Worm (Caenorhabditis elegans) whole organism, young adult: Measurements from ENCODE around the gene pho-7.

ENCODE experiments used
- B0261.1 ChIP-seq: sonication (generic microtip); optimal IDR thresholded peaks from 2 replicates; lab custom pipeline; 2016; ENCODE audit warnings: mild to moderate bottlenecking, missing genetic modification characterization, moderate library complexity, missing compliant biosample characterization
- F23B12.7 ChIP-seq: sonication (generic microtip); optimal IDR thresholded peaks from 2 replicates; lab custom pipeline; 2017; ENCODE audit warnings: missing genetic modification characterization, mild to moderate bottlenecking, missing compliant biosample characterization, antibody characterized with exemption, moderate library complexity; ENCODE audit not compliant: insufficient read depth
- F37B4.10 ChIP-seq: fragments of 200-800 bp; sonication (Bioruptor generic); IDR thresholded peaks from 2 replicates; pipeline ENCODE4 v1.3.6; 2022; ENCODE audit warnings: missing genetic modification characterization, missing compliant biosample characterization
- F39B2.1 ChIP-seq: fragments of 200-800 bp; sonication (Bioruptor generic); IDR thresholded peaks from 2 replicates; pipeline ENCODE4 v1.3.6; 2022; ENCODE audit warnings: missing genetic modification reagents, missing genetic modification characterization, missing compliant biosample characterization
- T07F8.4 ChIP-seq: sonication (generic microtip); optimal IDR thresholded peaks from 2 replicates; lab custom pipeline; 2016; ENCODE audit warnings: mild to moderate bottlenecking, missing genetic modification characterization, moderate library complexity, missing compliant biosample characterization
- Y67H2A.10 ChIP-seq: fragments of 200-800 bp; sonication (Bioruptor generic); conservative IDR thresholded peaks from 2 replicates; pipeline ENCODE4 v1.3.6; 2022; ENCODE audit warnings: missing genetic modification reagents, missing genetic modification characterization, missing compliant biosample characterization
- Y95B8A.8 ChIP-seq: fragments of 200-800 bp; sonication (Bioruptor generic); IDR thresholded peaks from 2 replicates; pipeline ENCODE4 v1.3.6; 2022; ENCODE audit warnings: missing genetic modification reagents, missing genetic modification characterization, missing compliant biosample characterization
- ama-1 ChIP-seq, 3 experiments: fragments of 150-350 bp in 1 of 3; sonication (generic microtip) in 2 of 3; optimal IDR thresholded peaks; 2 replicates each; lab custom pipeline; 2014 to 2018; ENCODE audit warnings: missing biosample characterization in 2 of 3, missing genetic modification characterization in 2 of 3, missing genetic modification reagents in 2 of 3
- aptf-2 ChIP-seq: fragments of 200-800 bp; sonication (Bioruptor generic); conservative IDR thresholded peaks from 2 replicates; pipeline ENCODE4 v1.3.6; 2022; ENCODE audit warnings: missing genetic modification reagents, missing genetic modification characterization, missing compliant biosample characterization
- athp-1 ChIP-seq: sonication (generic microtip); optimal IDR thresholded peaks from 2 replicates; lab custom pipeline; 2017; ENCODE audit warnings: mild to moderate bottlenecking, missing genetic modification characterization, missing compliant biosample characterization
- cebp-1 ChIP-seq, 2 experiments: fragments of 200-800 bp in 1 of 2; sonication (Bioruptor generic) in 1 of 2; sonication (generic microtip) in 1 of 2; IDR thresholded peaks in 1 of 2; optimal IDR thresholded peaks in 1 of 2; 2 replicates each; pipeline versions ENCODE4 v1.3.6 to Lab custom; 2017 to 2022; ENCODE audit warnings: missing compliant biosample characterization in 2 of 2, missing genetic modification characterization in 2 of 2, mild to moderate bottlenecking in 1 of 2, missing genetic modification reagents in 1 of 2, moderate library complexity in 1 of 2
- ceh-27 ChIP-seq: fragments of 200-800 bp; sonication (Bioruptor generic); optimal IDR thresholded peaks from 2 replicates; lab custom pipeline; 2018; ENCODE audit warnings: mild to moderate bottlenecking, missing genetic modification characterization, moderate library complexity, missing compliant biosample characterization
- ceh-58 ChIP-seq: fragments of 200-800 bp; sonication (Bioruptor generic); IDR thresholded peaks from 2 replicates; pipeline ENCODE4 v1.3.6; 2022; ENCODE audit warnings: missing genetic modification characterization, missing compliant biosample characterization
- chd-7 ChIP-seq: sonication (generic microtip); optimal IDR thresholded peaks from 2 replicates; lab custom pipeline; 2016; ENCODE audit warnings: mild to moderate bottlenecking, missing genetic modification characterization, moderate library complexity, missing compliant biosample characterization
- die-1 ChIP-seq: sonication (generic microtip); optimal IDR thresholded peaks from 2 replicates; lab custom pipeline; 2016; ENCODE audit warnings: missing genotype, mild to moderate bottlenecking, missing genetic modification characterization, missing compliant biosample characterization
- dox-1 ChIP-seq: fragments of 200-800 bp; sonication (Bioruptor generic); IDR thresholded peaks from 2 replicates; pipeline ENCODE4 v1.3.6; 2022; ENCODE audit warnings: missing genetic modification reagents, missing genetic modification characterization, missing compliant biosample characterization
- efl-1 ChIP-seq: fragments of 150-350 bp; optimal IDR thresholded peaks from 2 replicates; lab custom pipeline; 2014; ENCODE audit warnings: missing biosample characterization, missing genetic modification reagents, missing genetic modification characterization
- hmg-20 ChIP-seq: fragments of 200-800 bp; sonication (Bioruptor generic); IDR thresholded peaks from 2 replicates; pipeline ENCODE4 v1.3.6; 2022; ENCODE audit warnings: missing genetic modification reagents, missing genetic modification characterization, missing compliant biosample characterization
- hsf-1 ChIP-seq: fragments of 200-800 bp; sonication (Bioruptor generic); IDR thresholded peaks from 2 replicates; pipeline ENCODE4 v1.3.6; 2022; ENCODE audit warnings: missing genetic modification reagents, missing genetic modification characterization, missing compliant biosample characterization
- lag-1 ChIP-seq: fragments of 200-800 bp; sonication (Bioruptor generic); IDR thresholded peaks from 2 replicates; pipeline ENCODE4 v1.3.6; 2022; ENCODE audit warnings: missing genetic modification reagents, missing genetic modification characterization, missing compliant biosample characterization
- let-526 ChIP-seq: fragments of 200-800 bp; sonication (Bioruptor generic); IDR thresholded peaks from 2 replicates; pipeline ENCODE4 v1.3.6; 2022; ENCODE audit warnings: missing genetic modification reagents, missing genetic modification characterization, missing compliant biosample characterization
- lsl-1 ChIP-seq: fragments of 200-800 bp; sonication (Bioruptor generic); optimal IDR thresholded peaks from 2 replicates; lab custom pipeline; 2018; ENCODE audit warnings: mild to moderate bottlenecking, missing genetic modification characterization, moderate library complexity, missing compliant biosample characterization
- lsy-27 ChIP-seq: sonication (generic microtip); optimal IDR thresholded peaks from 2 replicates; lab custom pipeline; 2017; ENCODE audit warnings: missing genetic modification characterization, mild to moderate bottlenecking, missing compliant biosample characterization, antibody characterized with exemption, missing genotype, borderline replicate concordance; ENCODE audit not compliant: insufficient read depth
- madf-10 ChIP-seq: sonication (generic microtip); optimal IDR thresholded peaks from 2 replicates; lab custom pipeline; 2016; ENCODE audit warnings: mild to moderate bottlenecking, missing genetic modification characterization, missing compliant biosample characterization
- madf-3 ChIP-seq: fragments of 200-800 bp; sonication (Bioruptor generic); IDR thresholded peaks from 2 replicates; pipeline ENCODE4 v1.3.6; 2022; ENCODE audit warnings: missing genetic modification reagents, missing genetic modification characterization, missing compliant biosample characterization
- nhr-27 ChIP-seq: fragments of 200-800 bp; sonication (Bioruptor generic); optimal IDR thresholded peaks from 2 replicates; lab custom pipeline; 2018; ENCODE audit warnings: mild to moderate bottlenecking, missing genetic modification characterization, moderate library complexity, missing compliant biosample characterization
- nhr-80 ChIP-seq: sonication (generic microtip); optimal IDR thresholded peaks from 2 replicates; lab custom pipeline; 2016; ENCODE audit warnings: missing genetic modification characterization, missing compliant biosample characterization
- rec-8 ChIP-seq, 2 experiments: sonication (generic microtip); optimal IDR thresholded peaks; 2 replicates each; lab custom pipeline; 2016; ENCODE audit warnings: mild to moderate bottlenecking in 2 of 2, missing genetic modification characterization in 2 of 2, missing genetic modification reagents in 2 of 2, missing genotype in 2 of 2, missing biosample characterization in 1 of 2, missing compliant biosample characterization in 1 of 2, moderate library complexity in 1 of 2
- sea-2 ChIP-seq: fragments of 200-800 bp; sonication (Bioruptor generic); IDR thresholded peaks from 2 replicates; pipeline ENCODE4 v1.3.6; 2022; ENCODE audit warnings: missing genetic modification characterization, missing compliant biosample characterization
- snpc-3.4 ChIP-seq: sonication (generic microtip); optimal IDR thresholded peaks from 2 replicates; lab custom pipeline; 2017; ENCODE audit warnings: missing genetic modification characterization, mild to moderate bottlenecking, missing compliant biosample characterization, antibody characterized with exemption, moderate library complexity, missing genotype, missing genetic modification reagents
- somi-1 ChIP-seq: fragments of 200-800 bp; sonication (Bioruptor generic); optimal IDR thresholded peaks from 2 replicates; lab custom pipeline; 2018; ENCODE audit warnings: mild to moderate bottlenecking, missing genetic modification characterization, missing compliant biosample characterization
- tlf-1 ChIP-seq: fragments of 200-800 bp; sonication (Bioruptor generic); optimal IDR thresholded peaks from 2 replicates; lab custom pipeline; 2018; ENCODE audit warnings: mild to moderate bottlenecking, missing genetic modification characterization, missing compliant biosample characterization
- unc-62 ChIP-seq: fragments of 150-350 bp; optimal IDR thresholded peaks from 2 replicates; lab custom pipeline; 2014; ENCODE audit warnings: missing biosample characterization, missing genetic modification reagents, missing genetic modification characterization
- xnd-1 ChIP-seq: sonication (generic microtip); optimal IDR thresholded peaks from 2 replicates; lab custom pipeline; 2016; ENCODE audit warnings: missing genotype, missing genetic modification reagents, missing genetic modification characterization, missing compliant biosample characterization
- zim-3 ChIP-seq: sonication (generic microtip); optimal IDR thresholded peaks from 2 replicates; lab custom pipeline; 2017; ENCODE audit warnings: mild to moderate bottlenecking, missing genetic modification characterization, moderate library complexity, missing compliant biosample characterization
- ztf-28 ChIP-seq: fragments of 200-800 bp; sonication (Bioruptor generic); IDR thresholded peaks from 2 replicates; pipeline ENCODE4 v1.3.6; 2022; ENCODE audit warnings: missing genetic modification reagents, missing genetic modification characterization, missing compliant biosample characterization

pho-7 gene

DNA sequence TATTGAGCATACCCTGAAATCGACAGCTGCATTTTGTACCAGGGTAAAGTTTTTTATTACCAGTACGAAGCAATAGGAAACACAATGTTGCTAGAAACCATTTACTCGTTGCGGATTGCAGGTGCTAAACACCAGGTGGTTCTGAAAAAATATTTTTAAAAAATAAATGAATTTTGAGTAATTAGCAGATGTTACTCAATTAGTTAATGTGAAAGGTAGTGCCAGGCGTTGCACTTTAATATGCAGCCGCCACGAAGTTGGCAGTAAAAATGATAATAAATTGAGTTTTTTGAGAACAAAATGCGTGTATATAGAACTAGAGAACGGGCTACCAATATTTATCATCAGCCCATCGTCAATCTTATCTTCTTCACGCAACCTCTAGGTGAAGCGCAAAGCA, 21.5 kb downstream of the pho-7 start, which contains the start of gene nstp-9:
TSS of gene nstp-9 (minus strand) at position 101 of the 400 bp plus-strand sequence.
- TF ChIP-seq athp-1 (tag; lab: Kevin White, UChicago) (no peak), ceh-27 (GFP tag; lab: Kevin White, UChicago) (no peak)

DNA sequence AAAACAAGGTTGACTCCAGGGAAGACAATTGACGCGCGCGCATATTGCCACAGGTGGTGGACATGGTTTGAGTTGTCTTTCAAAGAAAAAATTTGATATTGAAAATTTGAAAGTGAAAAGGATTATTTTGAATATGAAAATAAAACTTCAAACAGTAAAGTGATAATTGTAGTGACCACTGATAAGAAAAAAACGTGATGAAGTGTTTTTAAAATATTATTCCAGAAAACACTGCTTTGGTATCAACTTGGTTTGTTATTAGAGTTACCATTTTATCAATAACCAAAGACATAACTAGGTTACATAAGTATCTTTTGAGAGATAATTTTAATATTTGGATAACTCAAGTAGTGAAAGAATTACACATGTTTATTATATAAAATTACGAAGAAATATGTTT, 25.0 kb downstream of the pho-7 start:
- TF ChIP-seq lsy-27 (tag; lab: Kevin White, UChicago) = no peak
- no peak for TF ChIP-seq ceh-58 (GFP tag; lab: Robert Waterston, UW)
- no peak for TF ChIP-seq Y95B8A.8 (GFP tag; lab: Robert Waterston, UW)
- no peak for TF ChIP-seq T07F8.4 (tag; lab: Kevin White, UChicago)
- no peak for TF ChIP-seq die-1
- TF ChIP-seq sea-2 (GFP tag; lab: Robert Waterston, UW) = no peak
- TF ChIP-seq rec-8 (tag; optimal IDR thresholded peaks at IDR 0.05; lab: Kevin White, UChicago) = no peak
- TF ChIP-seq nhr-80 (tag; lab: Kevin White, UChicago) = peak; percentile 37
- no peak for TF ChIP-seq ama-1 (optimal IDR thresholded peaks at IDR 0.05; lab: Kevin White, UChicago)
- no peak for TF ChIP-seq ama-1 (GFP tag; optimal IDR thresholded peaks at IDR 0.05; lab: Kevin White, UChicago)
- no peak for TF ChIP-seq zim-3 (tag; lab: Kevin White, UChicago)
- TF ChIP-seq madf-3 (GFP tag; lab: Robert Waterston, UW) = no peak
- no peak for TF ChIP-seq tlf-1 (GFP tag; lab: Kevin White, UChicago)
- TF ChIP-seq aptf-2 (GFP tag; lab: Robert Waterston, UW) = 0 out of 2 replicates have a peak, but pooled peaks have one; percentile 25
- TF ChIP-seq unc-62 = no peak
- TF ChIP-seq nhr-27 = no peak
- no peak for TF ChIP-seq let-526 (GFP tag; lab: Robert Waterston, UW)
- no peak for TF ChIP-seq athp-1 (tag; lab: Kevin White, UChicago)
- TF ChIP-seq cebp-1 (GFP tag; IDR thresholded peaks at IDR 0.05; lab: Robert Waterston, UW) = no peak
- no peak for TF ChIP-seq cebp-1 (tag; optimal IDR thresholded peaks at IDR 0.05; lab: Kevin White, UChicago)

DNA sequence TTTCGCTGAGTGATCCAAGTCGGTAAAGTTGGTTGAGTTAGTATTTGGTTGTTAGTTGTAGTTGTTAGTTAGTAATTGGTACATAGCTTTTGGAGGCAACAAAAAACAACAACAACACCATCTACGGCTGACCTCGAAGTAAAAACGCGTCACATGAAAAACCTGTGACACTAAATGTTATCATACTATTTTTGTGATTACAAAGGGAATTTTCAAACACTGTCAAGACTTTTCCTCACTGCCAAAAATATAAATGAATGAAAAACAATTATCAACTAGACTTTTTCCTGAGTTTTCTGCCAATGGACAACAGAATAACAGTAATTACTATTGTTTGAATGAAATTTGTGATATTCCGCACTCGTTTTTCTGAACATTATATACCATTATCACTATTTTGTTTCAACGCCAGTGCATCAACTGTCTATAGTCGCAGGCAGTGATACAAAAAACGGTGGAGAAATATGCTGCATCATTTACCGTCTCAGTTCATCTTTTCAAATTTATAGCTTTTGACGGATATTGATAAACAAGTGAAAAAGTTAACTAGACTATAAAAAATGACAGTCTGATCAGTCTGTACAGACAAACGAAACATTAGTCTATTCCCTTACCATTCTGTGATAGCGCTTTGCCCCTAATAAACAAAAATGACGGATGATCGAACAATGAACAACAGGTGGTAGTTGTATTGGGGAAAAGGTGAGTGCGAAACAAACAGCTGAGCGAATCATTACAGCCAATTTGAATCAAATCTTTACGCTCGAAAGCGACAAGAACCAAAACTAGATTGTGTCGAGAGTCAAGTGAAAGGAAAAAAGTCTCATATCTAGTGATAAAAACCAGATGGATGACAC, 26.5 kb downstream of the pho-7 start:
- TF ChIP-seq nhr-80 (tag; lab: Kevin White, UChicago) (peak; percentile 58), hsf-1 (no peak)

DNA sequence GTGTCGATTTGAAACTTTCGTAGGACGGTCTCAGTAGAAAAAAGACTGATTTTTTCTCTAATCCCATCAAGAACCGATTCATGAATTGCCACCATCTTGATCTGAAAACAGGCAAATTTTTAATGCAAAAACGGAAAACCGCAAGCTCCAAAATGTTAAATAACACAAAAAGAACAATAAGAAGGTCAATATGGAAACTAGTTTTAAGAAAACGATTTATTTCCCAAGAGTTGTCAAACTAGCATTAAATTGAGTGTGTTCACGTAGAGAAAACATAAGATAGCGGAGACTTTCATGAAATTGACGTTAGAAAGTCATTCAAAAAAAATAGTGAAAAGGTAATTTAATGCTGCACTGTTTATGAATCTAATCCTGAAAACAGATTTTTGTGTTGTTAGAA, 27.2 kb downstream of the pho-7 start, which contains the start of gene F47B10.9:
TSS of gene F47B10.9 (minus strand) at position 101 of the 400 bp plus-strand sequence.
- no peak for TF ChIP-seq F39B2.1 (GFP tag; lab: Robert Waterston, UW)

DNA sequence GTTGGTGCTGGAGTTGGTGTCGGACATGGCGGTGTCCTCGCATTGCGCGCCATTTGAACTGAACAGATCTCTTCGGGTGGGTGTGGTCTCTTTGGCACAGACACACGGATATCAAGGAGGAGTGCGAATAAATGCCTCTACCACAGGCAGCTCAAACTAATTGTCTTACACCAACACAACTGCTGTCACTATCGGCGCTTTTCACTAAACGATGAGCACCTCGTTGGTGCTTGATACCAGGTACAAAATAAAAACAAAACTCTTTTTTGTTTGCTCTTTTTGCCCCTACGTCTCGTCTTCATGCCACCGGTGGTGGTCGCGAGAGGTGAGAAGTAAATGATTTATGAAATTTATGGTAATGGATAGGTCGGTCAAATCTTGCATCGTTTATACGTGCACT, 30.4 kb downstream of the pho-7 start, which contains the start of gene F47B10.8:
TSS of gene F47B10.8 (minus strand) at position 101 of the 400 bp plus-strand sequence.
- TF ChIP-seq madf-10 (tag; lab: Kevin White, UChicago) = no peak
- no peak for TF ChIP-seq efl-1 (GFP tag; lab: Kevin White, UChicago)
- TF ChIP-seq, all 124 proteins: peak for 0

DNA sequence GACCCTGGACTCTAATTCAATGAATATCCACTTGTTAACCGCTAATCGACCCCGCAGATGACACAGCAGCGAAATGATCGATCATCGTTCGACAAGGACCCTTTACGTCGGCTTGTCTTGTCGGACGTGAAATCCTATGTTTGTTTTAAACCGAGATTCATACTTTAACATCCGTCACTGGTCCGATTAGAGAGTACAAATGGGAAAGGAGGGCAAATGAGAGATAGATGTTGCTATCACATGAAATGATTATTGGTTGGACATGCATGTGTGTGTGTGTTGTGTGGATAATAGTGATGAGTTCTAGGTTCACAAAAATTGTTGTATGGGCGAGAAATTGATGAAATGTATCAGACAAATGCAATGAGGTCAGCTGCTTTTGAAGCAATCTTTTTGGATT, 31.5 kb downstream of the pho-7 start:
- TF ChIP-seq Y67H2A.10 (GFP tag; lab: Robert Waterston, UW) (no peak), lag-1 (GFP tag; lab: Robert Waterston, UW) (no peak), madf-10 (tag; lab: Kevin White, UChicago) (no peak), F37B4.10 (GFP tag; lab: Robert Waterston, UW) (no peak), xnd-1 (tag; lab: Kevin White, UChicago) (no peak), snpc-3.4 (tag; lab: Kevin White, UChicago) (no peak), somi-1 (GFP tag; lab: Kevin White, UChicago) (no peak), lsl-1 (GFP tag; lab: Kevin White, UChicago) (no peak), chd-7 (no peak), ztf-28 (GFP tag; lab: Robert Waterston, UW) (no peak), nhr-27 (no peak), let-526 (GFP tag; lab: Robert Waterston, UW) (no peak), tlf-1 (GFP tag; lab: Kevin White, UChicago) (no peak), F23B12.7 (tag; lab: Kevin White, UChicago) (no peak), dox-1 (no peak), hmg-20 (GFP tag; lab: Robert Waterston, UW) (no peak), B0261.1 (no peak)
